Worm (Caenorhabditis elegans) whole organism, late embryonic: ENCODE data around the gene F35E8.10.

ENCODE experiments used
- C38D4.7 ChIP-seq: fragments of 200-800 bp; sonication (Bioruptor generic); optimal IDR thresholded peaks from 2 replicates; lab custom pipeline; 2018; ENCODE audit warnings: mild to moderate bottlenecking, missing genetic modification characterization, moderate library complexity, missing compliant biosample characterization
- ceh-34 ChIP-seq: sonication (generic microtip); optimal IDR thresholded peaks from 2 replicates; lab custom pipeline; 2016; ENCODE audit warnings: mild to moderate bottlenecking, missing genetic modification characterization, missing compliant biosample characterization
- dmd-4 ChIP-seq: sonication (generic microtip); optimal IDR thresholded peaks from 2 replicates; lab custom pipeline; 2016; ENCODE audit warnings: borderline replicate concordance, missing genetic modification characterization, missing compliant biosample characterization
- ets-4 ChIP-seq: sonication (generic microtip); optimal IDR thresholded peaks from 2 replicates; lab custom pipeline; 2016; ENCODE audit warnings: missing genetic modification characterization, missing compliant biosample characterization
- hlh-30 ChIP-seq: sonication (generic microtip); optimal IDR thresholded peaks from 2 replicates; lab custom pipeline; 2017; ENCODE audit warnings: antibody characterized with exemption, missing genetic modification characterization, missing compliant biosample characterization; ENCODE audit not compliant: insufficient read depth
- pqm-1 ChIP-seq: sonication (generic microtip); optimal IDR thresholded peaks from 2 replicates; lab custom pipeline; 2016; ENCODE audit warnings: missing genetic modification characterization, missing compliant biosample characterization
- tbx-7 ChIP-seq: sonication (generic microtip); optimal IDR thresholded peaks from 2 replicates; lab custom pipeline; 2016; ENCODE audit warnings: missing genotype, missing genetic modification characterization, missing compliant biosample characterization

DNA sequence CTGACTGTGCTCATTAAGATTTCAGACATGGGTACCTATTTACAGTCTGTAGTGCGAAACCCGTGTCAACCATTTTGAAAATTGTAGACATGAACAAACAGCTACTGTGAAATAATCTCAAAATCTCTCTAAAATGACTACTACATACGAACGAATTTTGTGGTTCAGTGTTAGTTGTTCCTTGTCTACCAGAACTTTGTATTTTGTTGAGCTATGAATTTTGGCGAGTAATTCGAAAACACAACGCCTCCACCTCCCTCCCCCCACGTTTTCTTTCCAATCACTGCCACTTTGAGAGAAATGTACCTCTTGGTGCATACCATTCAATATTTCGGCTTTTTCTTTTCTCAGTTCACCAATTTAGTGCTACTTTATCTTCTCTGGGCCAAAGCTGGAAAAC lies 27.5 kb downstream of the F35E8.10 start, which contains the start of gene T06C12.11:
- TF ChIP-seq pqm-1, result no peak
- no peak for TF ChIP-seq hlh-30 (tag; lab: Kevin White, UChicago)
- TF ChIP-seq dmd-4, result no peak
- no peak for TF ChIP-seq C38D4.7 (GFP tag; lab: Kevin White, UChicago)
- no peak for TF ChIP-seq ets-4 (tag; lab: Kevin White, UChicago)
- no peak for TF ChIP-seq ceh-34 (tag; lab: Kevin White, UChicago)
- TF ChIP-seq tbx-7 (tag; lab: Kevin White, UChicago), result no peak
